Worm (Caenorhabditis elegans): ENCODE data around the gene W01C9.2.
A peak's percentile ranks its signal among the peaks of the same experiment; 100 is the strongest.

W01C9.2 gene

ce11 chrII:8559188-8559587 lies 23.0 kb downstream of the W01C9.2 start:
- TF ChIP-seq fkh-10 (GFP tag; optimal IDR thresholded peaks at IDR 0.05) (peak; percentile 14), unc-42 (tag; optimal IDR thresholded peaks at IDR 0.05) (peak; percentile 97), che-1 (tag; optimal IDR thresholded peaks at IDR 0.05) (no peak)

- peak; percentile 70 for TF ChIP-seq madf-2 (tag; optimal IDR thresholded peaks at IDR 0.05)
- TF ChIP-seq mec-3 (tag; optimal IDR thresholded peaks at IDR 0.05; ENCODE audit: borderline replicate concordance) = no peak
- TF ChIP-seq ceh-31 (tag; optimal IDR thresholded peaks at IDR 0.05) = peak; percentile 95
- TF ChIP-seq ets-4 (tag; optimal IDR thresholded peaks at IDR 0.05) = peak; percentile 89
- TF ChIP-seq ceh-24 (tag; optimal IDR thresholded peaks at IDR 0.05) = no peak
- TF ChIP-seq dve-1 (tag; optimal IDR thresholded peaks at IDR 0.05) = peak; percentile 98
- TF ChIP-seq hlh-8 (tag; optimal IDR thresholded peaks at IDR 0.05) = peak; percentile 50
- TF ChIP-seq ceh-30 (tag; optimal IDR thresholded peaks at IDR 0.05) = peak; percentile 39
- TF ChIP-seq npax-4 (tag; optimal IDR thresholded peaks at IDR 0.05) = no peak
- TF ChIP-seq K09A11.1 (tag; optimal IDR thresholded peaks at IDR 0.05; ENCODE audit: insufficient read depth) = peak; percentile 80
- TF ChIP-seq ceh-22 (tag; optimal IDR thresholded peaks at IDR 0.05) = peak; percentile 67
- peak; percentile 48 for TF ChIP-seq tbx-7 (tag; optimal IDR thresholded peaks at IDR 0.05)
- TF ChIP-seq eyg-1 (tag; optimal IDR thresholded peaks at IDR 0.05) = no peak
- TF ChIP-seq sox-4 (tag; optimal IDR thresholded peaks at IDR 0.05) = peak; percentile 50
- peak; percentile 62 for TF ChIP-seq nhr-11 (tag; optimal IDR thresholded peaks at IDR 0.05)
- TF ChIP-seq C08G9.2 (tag; optimal IDR thresholded peaks at IDR 0.05) = peak; percentile 65
- TF ChIP-seq ceh-34 (tag; optimal IDR thresholded peaks at IDR 0.05) = peak; percentile 96
- TF ChIP-seq unc-86 (tag; optimal IDR thresholded peaks at IDR 0.05) = peak; percentile 76
- no peak for TF ChIP-seq fax-1 (tag; optimal IDR thresholded peaks at IDR 0.05)
- peak; percentile 72 for TF ChIP-seq pat-9 (tag; optimal IDR thresholded peaks at IDR 0.05)
- no peak for TF ChIP-seq lim-6 (tag; optimal IDR thresholded peaks at IDR 0.05)
- peak; percentile 59 for TF ChIP-seq fkh-10 (GFP tag; optimal IDR thresholded peaks at IDR 0.05)
- TF ChIP-seq tbx-2 (tag; optimal IDR thresholded peaks at IDR 0.05) = peak; percentile 97
- peak; percentile 68 for TF ChIP-seq fkh-6 (tag; optimal IDR thresholded peaks at IDR 0.05)
- TF ChIP-seq gmeb-2 (tag; optimal IDR thresholded peaks at IDR 0.05) = no peak
- TF ChIP-seq hlh-15 (tag; optimal IDR thresholded peaks at IDR 0.05) = no peak
- peak; percentile 28 for TF ChIP-seq hlh-6 (tag; optimal IDR thresholded peaks at IDR 0.05)
- TF ChIP-seq ceh-2 (tag; optimal IDR thresholded peaks at IDR 0.05) = peak; percentile 76
- peak; percentile 43; the same call in 1 of the 2 replicates for TF ChIP-seq unc-3 (GFP tag; conservative IDR thresholded peaks at IDR 0.05)
- TF ChIP-seq unc-3 (tag; optimal IDR thresholded peaks at IDR 0.05) = peak; percentile 48
- peak; percentile 41 for TF ChIP-seq odd-2 (tag; optimal IDR thresholded peaks at IDR 0.05)
- TF ChIP-seq nfya-1 (tag; optimal IDR thresholded peaks at IDR 0.05) = peak; percentile 97
- no peak for TF ChIP-seq hlh-13 (GFP tag; optimal IDR thresholded peaks at IDR 0.05)
- TF ChIP-seq zip-5 (tag; optimal IDR thresholded peaks at IDR 0.05) = no peak
- TF ChIP-seq pha-4 (tag; optimal IDR thresholded peaks at IDR 0.05) = no peak
- TF ChIP-seq elt-4 (tag; optimal IDR thresholded peaks at IDR 0.05) = no peak
- peak; percentile 73 for TF ChIP-seq pqm-1 (tag; optimal IDR thresholded peaks at IDR 0.05)
- peak; percentile 66 for TF ChIP-seq F13H6.1 (tag; optimal IDR thresholded peaks at IDR 0.05)
- peak; percentile 51 for TF ChIP-seq ama-1 (optimal IDR thresholded peaks at IDR 0.05)
- peak; percentile 13 for TF ChIP-seq lin-11 (tag; optimal IDR thresholded peaks at IDR 0.05)
- TF ChIP-seq unc-55 (GFP tag; optimal IDR thresholded peaks at IDR 0.05) = peak; percentile 86
- peak; percentile 97 for TF ChIP-seq ref-2 (tag; optimal IDR thresholded peaks at IDR 0.05)
- TF ChIP-seq ceh-6 (GFP tag; optimal IDR thresholded peaks at IDR 0.05) = peak; percentile 56
- TF ChIP-seq ceh-48 (tag; optimal IDR thresholded peaks at IDR 0.05) = peak; percentile 49
- TF ChIP-seq nhr-232 (tag; optimal IDR thresholded peaks at IDR 0.05) = no peak
- peak; percentile 95 for TF ChIP-seq rnt-1 (tag; optimal IDR thresholded peaks at IDR 0.05)
- TF ChIP-seq pros-1 (tag; optimal IDR thresholded peaks at IDR 0.05) = peak; percentile 96
- no peak for TF ChIP-seq Y22D7AL.16 (tag; optimal IDR thresholded peaks at IDR 0.05)
- peak; percentile 1 for TF ChIP-seq dmd-4 (tag; optimal IDR thresholded peaks at IDR 0.05; ENCODE audit: borderline replicate concordance)
- TF ChIP-seq C38D4.7 (GFP tag; optimal IDR thresholded peaks at IDR 0.05) = peak; percentile 18
These were observed 25.1 kb downstream of the W01C9.2 start, which contains the start of gene iff-2 for ce11 chrII:8561227-8561626. iff-2 (minus strand) TSS chrII:8561367.
